Fruit fly (Drosophila melanogaster): ENCODE measurements around the gene bor.

Gene bor

DNA sequence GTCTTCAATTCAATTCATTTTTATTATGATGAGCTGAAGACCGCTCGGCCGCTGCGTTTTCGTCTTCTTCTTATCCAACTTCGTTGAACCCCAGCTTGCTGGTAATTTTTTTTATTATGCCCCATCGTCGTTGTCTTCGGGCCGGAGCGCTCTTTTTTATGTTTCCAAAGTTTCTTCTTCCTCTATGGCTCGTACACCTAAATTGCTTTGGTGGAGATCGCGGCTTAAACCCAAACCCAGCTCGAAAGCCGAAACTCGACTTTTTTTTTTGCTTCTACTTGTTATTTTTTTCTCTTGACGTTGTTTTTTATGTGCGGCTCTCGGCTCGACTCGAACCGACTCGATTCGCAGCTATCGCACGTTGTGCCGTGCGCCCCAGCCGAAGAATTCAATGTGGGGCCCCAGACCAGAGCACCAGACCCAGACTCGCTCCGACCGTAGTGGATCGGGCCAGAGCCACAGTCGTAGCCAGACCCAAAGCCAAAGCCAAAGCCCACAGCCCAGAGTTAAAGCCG is 11.0 kb downstream of the bor start:
- TF ChIP-seq Myc (optimal IDR thresholded peaks at IDR 0.05) (no peak), h (optimal IDR thresholded peaks at IDR 0.05) (no peak), ttk (optimal IDR thresholded peaks at IDR 0.05) (no peak), insv (optimal IDR thresholded peaks at IDR 0.05) (no peak), Sin3A (optimal IDR thresholded peaks at IDR 0.05) (no peak), psq (optimal IDR thresholded peaks at IDR 0.05) (no peak)

DNA sequence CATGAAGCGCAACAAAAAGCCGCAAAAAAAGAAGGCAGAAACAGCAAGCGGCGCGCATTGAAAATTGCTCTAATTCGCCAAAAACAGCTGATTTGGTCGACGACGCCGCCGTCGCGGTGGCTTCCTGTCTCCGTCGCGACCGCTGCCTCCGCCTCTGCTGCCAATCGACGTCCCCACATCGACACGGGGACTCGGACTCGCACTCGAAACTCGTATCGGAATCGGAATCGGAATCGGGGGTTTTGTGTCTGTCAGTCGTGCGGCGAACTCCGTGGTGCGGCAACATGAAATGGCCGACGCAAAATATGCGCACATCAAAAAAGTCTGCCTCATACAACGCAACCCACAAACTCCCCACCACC is 12.0 kb downstream of the bor start:
- TF ChIP-seq psq (optimal IDR thresholded peaks at IDR 0.05) (no peak), ttk (optimal IDR thresholded peaks at IDR 0.05) (no peak), Sin3A (optimal IDR thresholded peaks at IDR 0.05) (no peak), h (optimal IDR thresholded peaks at IDR 0.05) (no peak), Myc (optimal IDR thresholded peaks at IDR 0.05) (no peak), insv (optimal IDR thresholded peaks at IDR 0.05) (no peak)

DNA sequence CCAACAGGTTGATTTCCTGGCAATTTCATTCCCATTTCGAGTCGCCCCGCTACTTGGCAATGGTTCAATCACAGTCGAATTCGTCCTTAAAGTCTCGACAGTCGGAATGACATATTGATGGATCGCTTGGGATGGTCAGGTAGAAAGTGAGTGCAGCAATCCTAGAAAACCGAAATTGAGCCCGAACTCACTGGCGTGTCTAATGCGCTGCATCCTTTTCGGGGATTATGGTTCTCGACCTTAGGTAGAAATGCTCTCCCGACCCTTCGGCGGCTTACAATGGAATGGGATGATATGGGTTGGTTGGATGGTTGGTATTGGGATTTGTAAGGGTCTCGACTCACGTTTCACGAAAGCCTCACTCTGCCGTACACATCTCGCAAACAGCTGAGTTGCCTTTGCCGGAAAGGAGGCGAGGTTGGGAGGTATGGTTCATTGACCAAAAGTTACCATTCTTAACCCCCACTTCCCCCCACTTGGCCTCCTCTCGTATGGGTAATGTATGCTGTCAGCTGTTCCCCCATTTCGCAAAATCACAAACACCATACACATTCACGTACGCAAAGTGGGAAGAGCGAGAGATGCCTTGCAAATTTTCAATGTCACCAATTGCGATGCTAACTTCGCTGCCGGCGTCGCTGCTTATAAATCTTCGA is 12.5 kb downstream of the bor start:
- no peak for TF ChIP-seq Sin3A (optimal IDR thresholded peaks at IDR 0.05)
- no peak for TF ChIP-seq ttk (optimal IDR thresholded peaks at IDR 0.05)
- TF ChIP-seq insv (optimal IDR thresholded peaks at IDR 0.05) = no peak
- no peak for TF ChIP-seq Myc (optimal IDR thresholded peaks at IDR 0.05)
- no peak for TF ChIP-seq h (optimal IDR thresholded peaks at IDR 0.05)
- no peak for TF ChIP-seq psq (optimal IDR thresholded peaks at IDR 0.05)

DNA sequence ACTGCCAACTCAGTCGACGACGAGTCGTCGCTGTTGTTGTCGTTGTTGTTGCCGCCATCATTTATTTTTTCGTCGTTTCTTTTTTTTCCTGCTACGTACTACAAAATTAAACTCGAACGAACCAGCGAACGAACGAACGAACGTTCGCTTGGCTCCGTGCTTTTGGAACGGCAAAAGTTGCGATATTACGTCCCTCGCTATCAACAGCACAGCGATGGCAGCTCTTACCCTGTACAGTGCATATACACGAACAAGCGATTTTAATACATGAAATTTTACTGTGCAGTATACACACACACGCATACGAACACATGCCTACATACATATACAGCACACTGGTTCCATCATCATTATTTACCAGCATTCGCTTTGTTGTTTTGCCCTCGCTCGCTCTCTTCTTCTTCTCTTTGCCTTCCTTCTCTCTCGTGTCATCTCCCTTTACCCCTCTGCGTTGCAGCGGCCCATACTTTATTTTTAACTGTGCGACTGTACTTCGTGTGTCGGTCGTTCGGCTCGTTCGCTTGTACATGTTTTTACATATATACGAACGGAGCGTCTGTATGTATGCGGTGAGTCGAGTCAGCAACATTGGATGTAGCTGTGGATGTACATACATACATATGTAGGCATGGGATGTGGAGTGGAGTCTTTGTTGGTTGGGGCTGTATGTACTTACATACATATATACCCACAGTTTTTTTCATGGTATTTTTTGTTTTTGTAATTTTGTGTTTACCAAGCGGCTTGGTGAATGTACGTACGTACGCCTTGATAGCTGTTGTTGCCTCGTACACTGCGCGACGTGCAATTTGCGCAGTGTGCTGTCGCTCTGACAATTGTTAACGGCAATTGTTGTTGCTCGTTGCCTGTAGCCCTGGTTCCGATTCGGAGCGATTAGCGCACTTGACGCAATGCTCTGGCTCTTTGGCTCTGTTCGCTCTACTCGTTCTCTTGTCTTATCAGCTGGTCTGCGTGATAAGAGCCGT is 13.8 kb downstream of the bor start:
- TF ChIP-seq ttk (optimal IDR thresholded peaks at IDR 0.05) (no peak), Myc (optimal IDR thresholded peaks at IDR 0.05) (no peak), Sin3A (optimal IDR thresholded peaks at IDR 0.05) (no peak), h (optimal IDR thresholded peaks at IDR 0.05) (no peak)

DNA sequence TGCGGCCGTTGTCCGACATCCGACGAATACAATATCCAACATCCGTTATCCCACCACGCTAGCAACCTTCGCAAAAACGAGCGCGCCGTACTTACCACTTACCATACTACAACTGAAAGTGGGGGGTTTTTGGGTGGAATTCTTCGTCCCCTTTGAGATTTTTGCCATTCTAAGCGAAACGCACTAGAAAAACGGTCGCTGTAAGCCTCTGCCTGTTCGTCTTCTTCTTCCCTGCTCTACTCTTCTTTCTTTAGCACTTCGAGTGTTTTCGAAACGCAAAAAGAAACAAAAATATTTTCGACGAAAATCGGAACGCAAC is 14.4 kb downstream of the bor start:
- TF ChIP-seq h (optimal IDR thresholded peaks at IDR 0.05) (no peak), ttk (optimal IDR thresholded peaks at IDR 0.05) (no peak), Sin3A (optimal IDR thresholded peaks at IDR 0.05) (no peak), insv (optimal IDR thresholded peaks at IDR 0.05) (no peak), psq (optimal IDR thresholded peaks at IDR 0.05) (no peak)

DNA sequence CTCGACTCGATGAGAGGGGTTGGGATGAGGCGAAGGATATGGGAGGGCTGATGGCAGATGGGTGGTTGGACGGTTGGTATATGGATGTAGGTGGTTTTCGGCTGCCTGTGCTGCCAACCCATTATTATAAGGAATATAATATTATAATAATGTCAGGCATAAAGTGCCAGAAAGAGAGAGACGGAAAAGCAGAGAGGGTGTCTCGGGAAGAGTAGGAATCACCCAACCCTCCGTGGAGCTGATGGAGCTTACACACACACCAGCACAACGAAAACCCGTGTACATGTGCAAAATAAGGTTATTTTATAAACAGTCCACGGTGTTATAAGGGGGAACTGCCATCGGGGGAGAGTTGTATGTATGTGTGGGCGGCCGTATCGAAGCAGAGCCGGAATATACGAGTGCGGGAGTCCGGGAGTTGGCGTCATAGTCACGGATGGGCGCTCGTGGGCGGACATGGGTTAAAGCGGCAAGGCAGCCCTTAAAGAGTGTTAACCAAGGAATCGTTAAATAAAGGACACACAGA is 15.4 kb downstream of the bor start:
- TF ChIP-seq Myc (optimal IDR thresholded peaks at IDR 0.05) (no peak), psq (optimal IDR thresholded peaks at IDR 0.05) (no peak), insv (optimal IDR thresholded peaks at IDR 0.05) (no peak), Sin3A (optimal IDR thresholded peaks at IDR 0.05) (no peak), ttk (optimal IDR thresholded peaks at IDR 0.05) (no peak), h (optimal IDR thresholded peaks at IDR 0.05) (no peak)

DNA sequence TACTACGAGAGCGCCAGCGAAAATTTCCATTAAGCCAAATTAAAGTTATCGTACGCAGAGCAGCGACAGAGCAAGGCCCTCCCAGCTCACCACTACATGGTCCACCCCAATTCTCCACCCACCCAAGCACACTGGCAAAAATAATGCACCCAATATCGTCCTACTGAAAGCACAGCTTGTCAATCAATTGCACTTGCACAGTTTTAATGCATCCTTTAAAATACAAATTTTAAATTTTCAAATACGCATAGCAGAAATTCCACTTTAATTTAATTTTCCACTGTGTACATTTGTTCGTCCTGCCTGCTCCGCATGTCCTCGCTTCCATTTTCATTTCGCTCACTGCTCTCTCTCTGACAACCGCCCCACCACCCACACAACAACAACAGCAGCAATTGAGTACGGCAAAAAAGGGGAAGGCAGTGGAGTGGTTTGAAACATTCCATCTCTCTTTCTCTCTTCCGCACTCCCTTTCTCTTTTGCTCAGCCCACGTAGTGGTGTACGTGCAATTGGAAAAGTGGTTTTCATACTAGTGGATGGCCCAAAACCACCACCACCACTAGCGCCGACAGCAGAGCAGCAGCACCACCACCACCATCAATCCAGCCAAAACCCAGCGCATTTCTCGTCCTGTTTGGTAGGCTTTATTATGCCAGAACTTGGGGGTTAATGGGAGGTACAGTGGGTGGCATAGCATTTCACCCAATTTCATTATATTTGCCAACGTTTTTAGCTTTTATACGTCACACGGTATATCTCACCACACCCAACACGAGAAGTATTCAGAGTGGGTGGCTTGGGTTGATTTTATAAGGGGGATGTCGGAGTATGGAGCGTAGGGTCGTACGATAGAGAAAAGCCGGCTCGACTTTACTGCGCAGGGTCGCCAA is 16.1 kb downstream of the bor start:
- TF ChIP-seq insv (optimal IDR thresholded peaks at IDR 0.05) = no peak
- no peak for TF ChIP-seq Myc (optimal IDR thresholded peaks at IDR 0.05)
- no peak for TF ChIP-seq psq (optimal IDR thresholded peaks at IDR 0.05)
- no peak for TF ChIP-seq h (optimal IDR thresholded peaks at IDR 0.05)
- no peak for TF ChIP-seq ttk (optimal IDR thresholded peaks at IDR 0.05)
- TF ChIP-seq Sin3A (optimal IDR thresholded peaks at IDR 0.05) = no peak

DNA sequence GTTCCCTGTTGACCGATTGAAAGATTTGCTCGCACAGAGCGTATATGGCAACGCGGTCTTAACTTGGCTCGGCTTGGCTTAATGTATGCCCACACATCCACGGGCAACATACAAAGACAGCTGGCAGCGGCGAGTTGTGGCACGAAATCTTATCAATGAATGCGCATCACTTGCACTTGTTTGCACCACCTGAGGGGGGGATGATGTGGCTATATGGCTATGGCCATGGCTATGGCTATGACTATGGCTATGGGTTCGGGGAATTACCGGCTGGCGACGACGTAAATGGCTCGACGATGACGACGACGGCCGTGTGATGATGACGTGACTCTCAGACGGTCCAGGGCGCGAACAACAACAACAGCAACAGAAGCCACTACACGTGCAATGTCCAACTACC is 16.9 kb downstream of the bor start:
- TF ChIP-seq ttk (optimal IDR thresholded peaks at IDR 0.05) = no peak
- no peak for TF ChIP-seq h (optimal IDR thresholded peaks at IDR 0.05)

DNA sequence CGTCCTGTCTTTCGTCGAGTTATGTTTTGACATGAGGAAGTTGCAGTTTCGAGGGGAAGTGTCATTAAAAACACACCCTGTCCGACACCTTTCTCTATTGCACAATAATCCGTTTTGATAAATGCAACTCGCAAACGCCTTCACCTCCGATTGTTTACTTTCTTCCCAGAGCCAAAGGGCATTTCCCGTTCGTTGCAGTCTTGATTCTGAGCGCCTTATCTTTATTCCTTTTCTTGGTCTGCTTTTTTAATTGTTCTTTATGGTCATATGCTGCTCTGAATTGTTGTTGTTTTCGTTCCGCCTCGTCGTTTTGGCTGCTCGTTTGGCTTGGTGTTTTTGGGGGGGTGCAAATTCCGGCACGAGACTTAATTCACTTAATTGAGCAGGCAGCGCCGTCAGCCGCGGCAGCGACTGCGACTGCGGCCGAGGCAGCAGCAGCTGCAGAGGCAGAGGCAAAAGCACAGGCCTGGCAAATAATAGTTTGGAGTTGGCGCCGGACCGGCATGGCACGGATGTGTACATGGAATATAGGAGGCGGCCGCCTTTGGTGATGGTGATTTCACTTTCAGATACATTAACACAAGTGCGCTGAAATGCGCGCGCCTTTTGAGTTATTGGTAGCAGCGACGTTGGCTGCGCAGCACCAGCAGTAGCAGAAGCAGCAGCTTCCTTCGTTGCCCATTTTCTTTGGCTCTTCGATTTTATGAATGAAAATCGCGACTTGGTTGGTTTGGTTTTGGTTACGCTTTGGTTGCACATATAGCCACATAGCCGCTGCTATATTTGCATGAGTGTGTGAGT is 18.4 kb downstream of the bor start:
- TF ChIP-seq ttk (optimal IDR thresholded peaks at IDR 0.05) = no peak
- TF ChIP-seq Myc (optimal IDR thresholded peaks at IDR 0.05) = no peak
- TF ChIP-seq psq (optimal IDR thresholded peaks at IDR 0.05) = no peak
- no peak for TF ChIP-seq insv (optimal IDR thresholded peaks at IDR 0.05)
- no peak for TF ChIP-seq h (optimal IDR thresholded peaks at IDR 0.05)
- no peak for TF ChIP-seq Sin3A (optimal IDR thresholded peaks at IDR 0.05)

DNA sequence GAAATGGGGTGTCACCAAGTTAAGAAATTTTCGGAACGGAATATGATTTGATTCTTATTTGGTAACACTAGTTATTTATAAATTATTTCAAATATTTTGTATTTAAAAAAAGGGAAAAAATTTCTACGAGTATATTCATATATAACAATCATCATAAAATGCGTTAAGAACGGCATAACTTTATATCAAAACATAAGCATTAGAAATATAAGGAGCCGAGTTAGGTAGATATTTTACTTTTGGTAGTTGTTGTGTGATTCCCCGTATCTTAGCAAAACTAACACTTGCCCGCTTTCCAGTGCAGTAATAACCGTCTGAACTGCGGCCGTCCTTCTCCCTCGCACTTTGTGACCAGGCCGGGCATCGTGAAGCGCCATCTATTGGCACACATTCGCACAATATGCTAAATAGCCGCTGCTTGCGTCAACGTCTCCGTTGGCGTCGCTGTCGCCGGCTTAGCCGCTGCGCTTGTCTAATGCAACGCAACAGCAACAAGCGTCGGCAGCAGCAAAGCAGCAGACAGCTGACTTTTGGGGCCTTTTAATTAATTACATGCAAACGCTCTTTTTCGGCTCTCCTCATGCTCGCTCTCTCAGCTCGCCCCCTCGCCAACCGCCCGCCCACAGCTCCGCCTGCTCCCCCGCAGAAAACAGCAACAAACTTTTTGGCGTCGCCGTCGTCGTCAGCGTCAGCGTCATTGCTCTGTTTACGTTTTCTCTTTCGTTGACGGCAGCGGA is 19.5 kb downstream of the bor start:
- no peak for TF ChIP-seq ttk (optimal IDR thresholded peaks at IDR 0.05)

DNA sequence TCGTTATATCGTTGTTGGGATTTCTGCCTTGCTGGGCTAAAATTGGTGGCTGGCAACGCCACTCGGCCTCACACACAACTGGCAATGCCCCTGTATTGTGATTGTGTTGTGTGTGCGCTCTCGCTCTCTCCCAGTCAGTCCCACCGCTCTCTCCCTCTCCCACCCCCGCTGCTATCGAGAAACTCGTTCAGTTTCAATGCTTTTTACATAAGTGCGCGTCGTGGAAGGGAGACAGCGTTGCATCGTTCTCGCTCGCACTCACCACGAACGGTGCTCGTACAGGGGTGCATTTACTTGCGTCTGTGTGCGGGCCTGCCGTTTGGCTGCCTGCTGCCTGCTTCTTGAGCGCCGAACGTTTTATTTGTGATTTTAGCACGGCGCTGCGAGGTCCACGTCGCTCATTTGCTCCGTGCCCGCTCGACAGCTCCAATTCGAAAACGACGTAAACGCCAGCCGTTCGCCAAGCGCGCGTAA is 21.4 kb downstream of the bor start:
- TF ChIP-seq insv (optimal IDR thresholded peaks at IDR 0.05) (no peak), psq (optimal IDR thresholded peaks at IDR 0.05) (no peak), ttk (optimal IDR thresholded peaks at IDR 0.05) (no peak), h (optimal IDR thresholded peaks at IDR 0.05) (no peak), Myc (optimal IDR thresholded peaks at IDR 0.05) (no peak), Sin3A (optimal IDR thresholded peaks at IDR 0.05) (no peak)
